Worm (Caenorhabditis elegans): ENCODE data around the gene fcd-2.

- no peak for TF ChIP-seq elt-3 (tag; optimal IDR thresholded peaks at IDR 0.05)
- TF ChIP-seq unc-86 (tag; optimal IDR thresholded peaks at IDR 0.05) = no peak
- no peak for TF ChIP-seq lin-15B (tag; optimal IDR thresholded peaks at IDR 0.05)
- no peak for TF ChIP-seq nhr-20 (tag; optimal IDR thresholded peaks at IDR 0.05)
- TF ChIP-seq unc-30 (tag; optimal IDR thresholded peaks at IDR 0.05) = no peak
- TF ChIP-seq nhr-76 (tag; optimal IDR thresholded peaks at IDR 0.05) = no peak
Observed at ce11 chrIV:14985859-14986258, 39.7 kb upstream of the fcd-2 start.
